Fruit fly (Drosophila melanogaster) whole organism, embryonic: Measurements from ENCODE around the gene CG42676.

ENCODE experiments used
- Atf-2 ChIP-seq: fragments of 200-800 bp; sonication (Bioruptor generic); optimal IDR thresholded peaks from 2 replicates; lab custom pipeline; 2016; ENCODE audit warnings: missing biosample characterization, missing genetic modification characterization
- BtbVII ChIP-seq: fragments of 200-800 bp; sonication (Bioruptor generic); optimal IDR thresholded peaks from 3 replicates; lab custom pipeline; 2017; ENCODE audit warnings: missing biosample characterization, mild to moderate bottlenecking, missing genetic modification characterization
- Bteb2 ChIP-seq: fragments of 200-800 bp; sonication (Bioruptor generic); optimal IDR thresholded peaks from 2 replicates; lab custom pipeline; 2016; ENCODE audit warnings: missing biosample characterization, missing genetic modification characterization
- CG10959 ChIP-seq: fragments of 200-800 bp; sonication (Bioruptor generic); IDR thresholded peaks from 2 replicates; pipeline ENCODE4 v1.3.6; 2022; ENCODE audit warnings: missing biosample characterization, missing genetic modification characterization
- CG12219 ChIP-seq: fragments of 200-800 bp; sonication (Bioruptor generic); optimal IDR thresholded peaks from 3 replicates; lab custom pipeline; 2018; ENCODE audit warnings: missing biosample characterization, mild to moderate bottlenecking, missing genetic modification characterization
- CG12299 ChIP-seq: fragments of 200-800 bp; sonication (Bioruptor generic); optimal IDR thresholded peaks from 2 replicates; lab custom pipeline; 2018; ENCODE audit warnings: missing biosample characterization, mild to moderate bottlenecking, missing genetic modification characterization
- CG12769 ChIP-seq: fragments of 200-800 bp; sonication (Bioruptor generic); optimal IDR thresholded peaks from 2 replicates; lab custom pipeline; 2019; ENCODE audit warnings: missing biosample characterization, mild to moderate bottlenecking, missing genetic modification characterization, moderate library complexity
- CG13287 ChIP-seq: fragments of 200-800 bp; sonication (Bioruptor generic); IDR thresholded peaks from 2 replicates; pipeline ENCODE4 v1.3.6; 2022; ENCODE audit warnings: missing biosample characterization, missing genetic modification characterization; ENCODE audit not compliant: partially characterized antibody
- CG13296 ChIP-seq: fragments of 200-800 bp; sonication (Bioruptor generic); optimal IDR thresholded peaks from 3 replicates; lab custom pipeline; 2018; ENCODE audit warnings: missing biosample characterization, mild to moderate bottlenecking, missing genetic modification characterization
- CG13624 ChIP-seq: fragments of 200-800 bp; sonication (Bioruptor generic); optimal IDR thresholded peaks from 2 replicates; lab custom pipeline; 2016; ENCODE audit warnings: missing biosample characterization, missing genetic modification characterization
- CG13775 ChIP-seq: fragments of 200-800 bp; sonication (Bioruptor generic); optimal IDR thresholded peaks from 3 replicates; lab custom pipeline; 2017; ENCODE audit warnings: missing biosample characterization, mild to moderate bottlenecking, missing genetic modification characterization
- CG14441 ChIP-seq: fragments of 200-800 bp; sonication (Bioruptor generic); IDR thresholded peaks from 2 replicates; pipeline ENCODE4 v1.3.6; 2022; ENCODE audit warnings: missing biosample characterization, missing genetic modification characterization
- CG17361 ChIP-seq: fragments of 200-800 bp; sonication (Bioruptor generic); IDR thresholded peaks from 3 replicates; pipeline ENCODE4 v1.3.6; 2022; ENCODE audit warnings: missing biosample characterization, missing genetic modification characterization
- CG1792 ChIP-seq: fragments of 200-800 bp; sonication (Bioruptor generic); optimal IDR thresholded peaks from 2 replicates; lab custom pipeline; 2016; ENCODE audit warnings: missing biosample characterization, missing genetic modification characterization
- CG2129 ChIP-seq: fragments of 200-800 bp; sonication (Bioruptor generic); IDR thresholded peaks from 2 replicates; pipeline ENCODE4 v1.3.6; 2022; ENCODE audit warnings: missing biosample characterization, missing genetic modification characterization; ENCODE audit not compliant: partially characterized antibody
- CG2199 ChIP-seq: fragments of 200-800 bp; sonication (Bioruptor generic); IDR thresholded peaks from 3 replicates; pipeline ENCODE4 v1.3.6; 2022; ENCODE audit warnings: missing biosample characterization, missing genetic modification characterization
- CG2712 ChIP-seq: fragments of 200-800 bp; optimal IDR thresholded peaks from 3 replicates; lab custom pipeline; 2019; ENCODE audit warnings: missing biosample characterization, mild to moderate bottlenecking, missing genetic modification characterization, moderate library complexity
- CG31441 ChIP-seq: fragments of 200-800 bp; sonication (Bioruptor generic); IDR thresholded peaks from 2 replicates; pipeline ENCODE4 v1.3.6; 2022; ENCODE audit warnings: missing biosample characterization, missing genetic modification characterization
- CG34376 ChIP-seq: fragments of 200-800 bp; sonication (Bioruptor generic); optimal IDR thresholded peaks from 2 replicates; lab custom pipeline; 2018; ENCODE audit warnings: missing biosample characterization, mild to moderate bottlenecking, missing genetic modification characterization
- CG34422 ChIP-seq: fragments of 200-800 bp; sonication (Bioruptor generic); IDR thresholded peaks from 3 replicates; pipeline ENCODE4 v1.3.6; 2022; ENCODE audit warnings: missing biosample characterization, missing genetic modification characterization
- CG4360 ChIP-seq: fragments of 200-800 bp; sonication (Bioruptor generic); IDR thresholded peaks from 2 replicates; pipeline ENCODE4 v1.3.6; 2022; ENCODE audit warnings: missing biosample characterization, missing genetic modification characterization
- CG5180 ChIP-seq: fragments of 200-800 bp; sonication (Bioruptor generic); optimal IDR thresholded peaks from 3 replicates; lab custom pipeline; 2017; ENCODE audit warnings: missing biosample characterization, missing genetic modification characterization, mild to moderate bottlenecking, moderate library complexity, missing genetic modification reagents
- CG8290 ChIP-seq, 3 experiments: fragments of 200-800 bp; sonication (Bioruptor generic); optimal IDR thresholded peaks; 2 replicates each; lab custom pipeline; 2016 to 2019; ENCODE audit warnings: missing biosample characterization in 3 of 3, missing genetic modification characterization in 3 of 3, mild to moderate bottlenecking in 2 of 3, moderate library complexity in 1 of 3
- Doc2 ChIP-seq: fragments of 200-800 bp; sonication (Bioruptor generic); IDR thresholded peaks from 2 replicates; pipeline ENCODE4 v1.3.6; 2022; ENCODE audit warnings: missing biosample characterization, missing genetic modification characterization
- Ets97D ChIP-seq: fragments of 200-800 bp; sonication (Bioruptor generic); optimal IDR thresholded peaks from 3 replicates; lab custom pipeline; 2016; ENCODE audit warnings: missing biosample characterization, missing genetic modification characterization
- Hey ChIP-seq: fragments of 200-800 bp; sonication (Bioruptor generic); optimal IDR thresholded peaks from 3 replicates; lab custom pipeline; 2018; ENCODE audit warnings: missing biosample characterization, mild to moderate bottlenecking, missing genetic modification characterization
- HmgD ChIP-seq: fragments of 200-800 bp; sonication (Bioruptor generic); optimal IDR thresholded peaks from 3 replicates; lab custom pipeline; 2016; ENCODE audit warnings: missing biosample characterization, missing genetic modification characterization
- Hr51 ChIP-seq, 2 experiments: fragments of 200-800 bp; sonication (Bioruptor generic); optimal IDR thresholded peaks; 2 replicates in 1 of 2; 3 replicates in 1 of 2; lab custom pipeline; 2016 to 2018; ENCODE audit warnings: missing biosample characterization in 2 of 2, missing genetic modification characterization in 2 of 2, mild to moderate bottlenecking in 1 of 2, moderate library complexity in 1 of 2
- Kr ChIP-seq: fragments of 200-800 bp; sonication (Bioruptor generic); optimal IDR thresholded peaks from 2 replicates; lab custom pipeline; 2017; ENCODE audit warnings: missing biosample characterization, mild to moderate bottlenecking, missing genetic modification characterization
- Opbp ChIP-seq: fragments of 200-800 bp; sonication (Bioruptor generic); IDR thresholded peaks from 3 replicates; pipeline ENCODE4 v1.3.6; 2022; ENCODE audit warnings: missing biosample characterization, missing genetic modification characterization; ENCODE audit not compliant: partially characterized antibody
- Sry-δ ChIP-seq: fragments of 200-800 bp; sonication (Bioruptor generic); optimal IDR thresholded peaks from 2 replicates; lab custom pipeline; 2016; ENCODE audit warnings: missing biosample characterization, missing genetic modification characterization
- Tbp ChIP-seq: fragments of >200 bp; optimal IDR thresholded peaks from 2 replicates; lab custom pipeline; 2018; ENCODE audit warnings: missing biosample characterization, missing genetic modification characterization
- Trl ChIP-seq, 3 experiments: fragments of >200 bp in 2 of 3; fragments of 200-800 bp in 1 of 3; sonication (Bioruptor generic) in 1 of 3; optimal IDR thresholded peaks; 2 replicates in 1 of 3; 3 replicates in 2 of 3; lab custom pipeline; 2016 to 2017; ENCODE audit warnings: missing biosample characterization in 1 of 3, missing genetic modification characterization in 1 of 3
- YL-1 ChIP-seq: fragments of 200-800 bp; sonication (Bioruptor generic); optimal IDR thresholded peaks from 3 replicates; lab custom pipeline; 2017; ENCODE audit warnings: missing biosample characterization, mild to moderate bottlenecking, missing genetic modification characterization
- amos ChIP-seq: fragments of 200-800 bp; sonication (Bioruptor generic); IDR thresholded peaks from 2 replicates; pipeline ENCODE4 v1.3.6; 2022; ENCODE audit warnings: missing biosample characterization, missing genetic modification characterization; ENCODE audit not compliant: partially characterized antibody
- cas ChIP-seq: fragments of 200-800 bp; sonication (Bioruptor generic); IDR thresholded peaks from 2 replicates; pipeline ENCODE4 v1.3.6; 2022; ENCODE audit warnings: missing biosample characterization, missing genetic modification characterization
- danr ChIP-seq: fragments of 200-800 bp; sonication (Bioruptor generic); IDR thresholded peaks from 2 replicates; pipeline ENCODE4 v1.3.6; 2022; ENCODE audit warnings: missing biosample characterization, missing genetic modification characterization
- esg ChIP-seq: fragments of 200-800 bp; sonication (Bioruptor generic); conservative IDR thresholded peaks from 2 replicates; pipeline ENCODE4 v1.3.6; 2022; ENCODE audit warnings: missing biosample characterization, missing genetic modification characterization
- grn ChIP-seq: fragments of 200-800 bp; sonication (Bioruptor generic); optimal IDR thresholded peaks from 3 replicates; lab custom pipeline; 2017; ENCODE audit warnings: missing biosample characterization, missing genetic modification characterization
- gsb ChIP-seq: fragments of 200-800 bp; sonication (Bioruptor generic); IDR thresholded peaks from 2 replicates; pipeline ENCODE4 v1.3.6; 2022; ENCODE audit warnings: missing biosample characterization, missing genetic modification characterization
- h ChIP-seq: fragments of >200 bp; optimal IDR thresholded peaks from 2 replicates; lab custom pipeline; 2017
- her ChIP-seq: fragments of 200-800 bp; sonication (Bioruptor generic); optimal IDR thresholded peaks from 2 replicates; lab custom pipeline; 2016; ENCODE audit warnings: missing biosample characterization, missing genetic modification characterization
- jing ChIP-seq: fragments of 200-800 bp; sonication (Bioruptor generic); optimal IDR thresholded peaks from 2 replicates; lab custom pipeline; 2018; ENCODE audit warnings: missing biosample characterization, mild to moderate bottlenecking, missing genetic modification characterization
- kay ChIP-seq: fragments of 200-800 bp; sonication (Bioruptor generic); optimal IDR thresholded peaks from 2 replicates; lab custom pipeline; 2016; ENCODE audit warnings: missing biosample characterization, missing genetic modification characterization
- pho ChIP-seq: fragments of 200-800 bp; sonication (Bioruptor generic); optimal IDR thresholded peaks from 2 replicates; lab custom pipeline; 2016; ENCODE audit warnings: missing biosample characterization, missing genetic modification characterization
- phol ChIP-seq: fragments of 200-800 bp; sonication (Bioruptor generic); optimal IDR thresholded peaks from 3 replicates; lab custom pipeline; 2018; ENCODE audit warnings: missing biosample characterization, mild to moderate bottlenecking, missing genetic modification characterization, moderate library complexity
- sens ChIP-seq: fragments of 200-800 bp; sonication (Bioruptor generic); peaks from one replicate; lab custom pipeline; 2016; ENCODE audit warnings: missing biosample characterization, missing genetic modification characterization
- vvl ChIP-seq: fragments of 200-800 bp; sonication (Bioruptor generic); IDR thresholded peaks from 2 replicates; pipeline ENCODE4 v1.3.6; 2022; ENCODE audit warnings: missing biosample characterization, missing genetic modification characterization

CG42676 gene

DNA sequence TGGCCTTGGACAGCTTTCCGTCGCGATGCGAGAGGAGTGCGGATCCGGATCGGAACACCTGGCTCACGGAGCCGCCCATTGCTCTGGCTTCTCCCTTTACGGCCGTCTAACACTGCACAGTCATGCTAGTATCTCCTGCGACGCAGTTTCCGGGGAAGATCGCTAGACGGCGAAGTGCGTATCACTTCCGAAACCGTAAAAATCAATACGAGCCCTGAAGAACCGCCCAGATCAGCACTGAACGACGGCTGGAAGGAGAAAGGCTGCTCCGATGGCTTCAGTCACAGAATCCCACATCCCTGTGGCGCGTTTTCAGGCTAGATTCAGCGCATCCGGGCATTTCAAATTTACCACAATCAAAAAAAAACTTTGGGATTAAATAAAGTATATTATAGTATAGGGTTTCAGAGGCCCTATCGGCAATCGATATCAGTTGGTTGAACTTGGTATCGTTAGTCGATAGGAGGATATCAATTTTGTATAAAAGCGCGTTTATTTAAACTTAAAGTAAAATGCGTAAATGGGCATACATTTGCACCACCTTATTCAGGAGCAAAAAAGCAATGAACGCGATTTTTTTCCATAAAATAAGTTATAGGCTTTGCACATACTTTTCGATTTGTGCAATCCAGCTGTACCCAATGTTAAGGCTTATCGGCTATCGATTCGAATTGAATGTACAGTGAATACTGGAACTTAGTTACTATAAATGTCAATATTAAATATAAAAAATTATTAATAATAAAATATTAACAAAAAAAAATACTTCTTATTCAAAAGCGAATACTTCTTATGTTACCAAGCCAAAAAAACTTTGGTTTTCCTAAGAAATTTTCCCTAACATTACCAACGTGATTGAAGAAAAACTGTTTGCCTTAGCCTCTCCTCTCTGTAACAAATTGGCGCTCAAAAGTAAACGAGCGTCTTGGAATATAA, 27.9 kb upstream of the CG42676 start, which contains the start of the genes CG13933 and PolD2 (continued):
- no peak for TF ChIP-seq CG5180 (GFP tag; lab: Kevin White, UChicago)
- TF ChIP-seq sens = peak; percentile 94
- TF ChIP-seq pho (GFP tag; lab: Kevin White, UChicago) = peak; percentile 69
- TF ChIP-seq danr (GFP tag; lab: Robert Waterston, UW) = peak; percentile 46; the same call in 1 of the 2 replicates
- no peak for TF ChIP-seq grn (GFP tag; lab: Kevin White, UChicago)
- TF ChIP-seq CG12299 (tag; lab: Kevin White, UChicago) = peak; percentile 95
- no peak for TF ChIP-seq CG34376
- peak; percentile 35 for TF ChIP-seq Sry-δ (GFP tag; lab: Kevin White, UChicago)
- TF ChIP-seq CG13624 (GFP tag; lab: Kevin White, UChicago) = no peak
- peak; percentile 89 for TF ChIP-seq CG2199 (GFP tag; lab: Robert Waterston, UW)
- no peak for TF ChIP-seq Hey (tag; lab: Kevin White, UChicago)
- peak; percentile 86 for TF ChIP-seq CG13287 (GFP tag; lab: Robert Waterston, UW)
- no peak for TF ChIP-seq Kr (GFP tag; lab: Kevin White, UChicago)
- no peak for TF ChIP-seq h (lab: Kevin White, UChicago)
- TF ChIP-seq CG4360 (GFP tag; lab: Robert Waterston, UW) = peak; percentile 60; the same call in 1 of the 2 replicates
- peak; percentile 88 to 98 for TF ChIP-seq Hr51 (GFP tag; optimal IDR thresholded peaks at IDR 0.05; lab: Kevin White, UChicago)
- TF ChIP-seq Atf-2 (GFP tag; lab: Kevin White, UChicago) = peak; percentile 84
- TF ChIP-seq CG12219 (GFP tag; lab: Kevin White, UChicago) = peak; percentile 93
- TF ChIP-seq CG2712 (tag; lab: Kevin White, UChicago) = peak; percentile 97
- peak; percentile 96 for TF ChIP-seq gsb (GFP tag; lab: Robert Waterston, UW)
- peak; percentile 99 for TF ChIP-seq CG14441
- TF ChIP-seq Opbp = peak; percentile 43
- TF ChIP-seq Ets97D (GFP tag; lab: Kevin White, UChicago) = peak; percentile 54
- peak; percentile 95 for TF ChIP-seq vvl (GFP tag; lab: Robert Waterston, UW)
- TF ChIP-seq phol (tag; lab: Kevin White, UChicago) = peak; percentile 88
- TF ChIP-seq YL-1 (GFP tag; lab: Kevin White, UChicago) = peak; percentile 86
- TF ChIP-seq CG8290 (GFP tag; optimal IDR thresholded peaks at IDR 0.05; lab: Kevin White, UChicago) = no peak
- TF ChIP-seq CG8290 (tag; optimal IDR thresholded peaks at IDR 0.05; lab: Kevin White, UChicago) = no peak
- peak; percentile 99 for TF ChIP-seq CG34422 (GFP tag; lab: Robert Waterston, UW)
- TF ChIP-seq Bteb2 = peak; percentile 73
- TF ChIP-seq Trl (optimal IDR thresholded peaks at IDR 0.05; lab: Kevin White, UChicago) = no peak
- peak; percentile 64 for TF ChIP-seq Trl (GFP tag; optimal IDR thresholded peaks at IDR 0.05; lab: Kevin White, UChicago)
- peak; percentile 90 for TF ChIP-seq cas (GFP tag; lab: Robert Waterston, UW)
- TF ChIP-seq CG10959 = peak; percentile 93
- TF ChIP-seq BtbVII = no peak
- peak; percentile 96 for TF ChIP-seq CG13775 (GFP tag; lab: Kevin White, UChicago)
- TF ChIP-seq Tbp (GFP tag; lab: Kevin White, UChicago) = no peak
- TF ChIP-seq HmgD = peak; percentile 29
- TF ChIP-seq amos (GFP tag; lab: Robert Waterston, UW) = peak; percentile 57; the same call in 1 of the 2 replicates
- peak; percentile 80 for TF ChIP-seq jing (GFP tag; lab: Kevin White, UChicago)
- 0 out of 2 replicates have a peak, but pooled peaks have one; percentile 22 for TF ChIP-seq Doc2 (GFP tag; lab: Robert Waterston, UW)
- TF ChIP-seq her (GFP tag; lab: Kevin White, UChicago) = peak; percentile 69
- no peak; the same call in 1 of the 2 replicates for TF ChIP-seq CG31441
- peak; percentile 98 for TF ChIP-seq esg (GFP tag; lab: Robert Waterston, UW)
- peak; percentile 93 for TF ChIP-seq kay (GFP tag; lab: Kevin White, UChicago)
- TF ChIP-seq CG13296 = no peak
- TF ChIP-seq CG12769 = no peak
- TF ChIP-seq CG2129 (GFP tag; lab: Robert Waterston, UW) = peak; percentile 25
- TF ChIP-seq CG17361 (GFP tag; lab: Robert Waterston, UW) = no peak
- TF ChIP-seq CG1792 (GFP tag; lab: Kevin White, UChicago) = no peak
